Fruit fly (Drosophila melanogaster) whole organism, adult: Measurements from ENCODE around the gene Jon65Ai.

ENCODE experiments used
- CG7045 ChIP-seq: fragments of 200-800 bp; sonication (Bioruptor generic); optimal IDR thresholded peaks from 2 replicates; lab custom pipeline; 2017; ENCODE audit warnings: missing biosample characterization, mild to moderate bottlenecking, missing genetic modification characterization
- ovo ChIP-seq: fragments of 200-800 bp; sonication (Bioruptor generic); optimal IDR thresholded peaks from 2 replicates; lab custom pipeline; 2016; ENCODE audit warnings: missing biosample characterization, missing genetic modification characterization

- TF ChIP-seq ovo (GFP tag; lab: Kevin White, UChicago) (no peak), CG7045 (GFP tag; lab: Kevin White, UChicago) (no peak)
Measured at dm6 chr3L:6050230-6050807, 3.9 kb downstream of the Jon65Ai start, which contains the start of gene Jon65Aiii.
